Worm (Caenorhabditis elegans): ENCODE results near the gene T24E12.11.

T24E12.11 gene

DNA sequence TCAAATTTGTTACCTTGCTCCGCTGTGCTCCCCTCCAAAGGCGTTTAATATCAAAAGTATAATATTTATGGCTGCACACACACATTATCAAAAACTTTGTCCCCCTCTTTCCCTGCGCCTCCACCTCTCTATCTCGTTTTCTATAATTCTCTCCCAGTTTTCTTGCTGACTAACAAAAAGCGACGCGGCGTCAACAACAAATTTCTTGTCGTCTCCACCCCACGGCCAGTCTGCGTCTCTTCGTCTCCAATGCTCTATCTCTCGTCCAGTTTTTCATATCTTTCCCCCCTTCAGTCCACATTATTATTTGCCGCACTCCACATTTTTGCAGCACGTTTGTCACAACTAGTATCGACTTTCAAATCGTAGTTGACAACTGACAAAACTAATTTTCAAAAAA, 31.2 kb upstream of the T24E12.11 start (continued):
- TF ChIP-seq lin-15B (tag; optimal IDR thresholded peaks at IDR 0.05) (no peak), nhr-90 (tag; optimal IDR thresholded peaks at IDR 0.05; ENCODE audit: poor library complexity) (peak; percentile 25), aha-1 (tag; optimal IDR thresholded peaks at IDR 0.05) (no peak), hlh-4 (tag; optimal IDR thresholded peaks at IDR 0.05) (no peak), elt-3 (tag; optimal IDR thresholded peaks at IDR 0.05) (no peak), fos-1 (tag; optimal IDR thresholded peaks at IDR 0.05) (no peak), lir-3 (tag; optimal IDR thresholded peaks at IDR 0.05; ENCODE audit: poor library complexity) (no peak), alr-1 (tag; optimal IDR thresholded peaks at IDR 0.05; ENCODE audit: borderline replicate concordance) (no peak), snu-23 (GFP tag; optimal IDR thresholded peaks at IDR 0.05) (peak; percentile 51), fkh-4 (tag; optimal IDR thresholded peaks at IDR 0.05; ENCODE audit: borderline replicate concordance) (no peak), swsn-7 (tag; optimal IDR thresholded peaks at IDR 0.05) (peak; percentile 27), hlh-17 (GFP tag; optimal IDR thresholded peaks at IDR 0.05; ENCODE audit: borderline replicate concordance) (no peak), grh-1 (GFP tag; IDR thresholded peaks at IDR 0.05) (no peak), nhr-20 (tag; optimal IDR thresholded peaks at IDR 0.05) (peak; percentile 53), efl-3 (GFP tag; optimal IDR thresholded peaks at IDR 0.05) (no peak), egl-13 (tag; optimal IDR thresholded peaks at IDR 0.05) (no peak), nhr-12 (tag; optimal IDR thresholded peaks at IDR 0.05) (no peak), unc-30 (tag; optimal IDR thresholded peaks at IDR 0.05) (no peak), sup-37 (GFP tag; optimal IDR thresholded peaks at IDR 0.05) (no peak), rnt-1 (tag; optimal IDR thresholded peaks at IDR 0.05) (peak; percentile 30), elt-2 (tag; optimal IDR thresholded peaks at IDR 0.05) (peak; percentile 73), unc-62 (GFP tag; optimal IDR thresholded peaks at IDR 0.05) (no peak), fkh-10 (GFP tag; optimal IDR thresholded peaks at IDR 0.05) (no peak), lin-14 (GFP tag; optimal IDR thresholded peaks at IDR 0.05) (peak; percentile 85), dpl-1 (GFP tag; optimal IDR thresholded peaks at IDR 0.05) (peak in 2 of 3 experiments; percentile 17 to 42), lsy-2 (tag; optimal IDR thresholded peaks at IDR 0.05) (peak; percentile 37 to 60), C34B4.2 (tag; optimal IDR thresholded peaks at IDR 0.05) (no peak), isw-1 (GFP tag; IDR thresholded peaks at IDR 0.05) (no peak), blmp-1 (tag; optimal IDR thresholded peaks at IDR 0.05) (peak; percentile 20), C04F5.9 (tag; optimal IDR thresholded peaks at IDR 0.05) (no peak), unc-98 (GFP tag; IDR thresholded peaks at IDR 0.05) (no peak), tlp-1 (tag; optimal IDR thresholded peaks at IDR 0.05) (no peak), pag-3 (tag; optimal IDR thresholded peaks at IDR 0.05; ENCODE audit: borderline replicate concordance, insufficient read depth) (no peak), fkh-8 (tag; optimal IDR thresholded peaks at IDR 0.05) (peak; percentile 73), jun-1 (tag; optimal IDR thresholded peaks at IDR 0.05) (no peak), ces-1 (GFP tag; optimal IDR thresholded peaks at IDR 0.05) (no peak), ztf-11 (tag; optimal IDR thresholded peaks at IDR 0.05) (no peak), ceh-8 (GFP tag; optimal IDR thresholded peaks at IDR 0.05) (no peak), ama-1 (optimal IDR thresholded peaks at IDR 0.05) (no peak), dsc-1 (tag; optimal IDR thresholded peaks at IDR 0.05) (peak; percentile 24), ets-5 (GFP tag; IDR thresholded peaks at IDR 0.05) (no peak), sox-4 (tag; optimal IDR thresholded peaks at IDR 0.05) (no peak), C16A3.4 (tag; optimal IDR thresholded peaks at IDR 0.05) (no peak), efl-1 (optimal IDR thresholded peaks at IDR 0.05) (peak; percentile 40 to 46), efl-1 (GFP tag; optimal IDR thresholded peaks at IDR 0.05 in 1 of 2) (peak; percentile 28 to 95), mep-1 (tag; optimal IDR thresholded peaks at IDR 0.05) (peak; percentile 59), unc-86 (tag; optimal IDR thresholded peaks at IDR 0.05) (no peak), ceh-63 (GFP tag; optimal IDR thresholded peaks at IDR 0.05) (no peak), skn-1 (tag; optimal IDR thresholded peaks at IDR 0.05) (no peak), pqm-1 (tag; optimal IDR thresholded peaks at IDR 0.05) (no peak), lin-39 (tag; optimal IDR thresholded peaks at IDR 0.05) (no peak), lin-13 (GFP tag; optimal IDR thresholded peaks at IDR 0.05) (no peak), zag-1 (tag; optimal IDR thresholded peaks at IDR 0.05) (no peak)
